Fruit fly (Drosophila melanogaster): ENCODE results near the gene CG11854.
A peak's percentile ranks its signal among the peaks of the same experiment; 100 is the strongest.

Gene CG11854

dm6 chr3R:25194723-25195577, 46.9 kb upstream of the CG11854 start, which contains the start of gene CG13653:
TSS of gene CG13653 (plus strand) at chr3R:25195527.
- TF ChIP-seq CG9817 (tag; optimal IDR thresholded peaks at IDR 0.05) (no peak), CG11695 (GFP tag; IDR thresholded peaks at IDR 0.05) (no peak), Ets65A (GFP tag) (peak; percentile 44), sug (tag; optimal IDR thresholded peaks at IDR 0.05) (no peak), dan (GFP tag; IDR thresholded peaks at IDR 0.05) (0 out of 2 replicates have a peak, but pooled peaks have one; percentile 9), CG17912 (GFP tag; optimal IDR thresholded peaks at IDR 0.05) (no peak), CG34422 (GFP tag; IDR thresholded peaks at IDR 0.05) (0 out of 3 replicates have a peak, but pooled peaks have one; percentile 11), pros (GFP tag; optimal IDR thresholded peaks at IDR 0.05) (no peak), grau (tag; optimal IDR thresholded peaks at IDR 0.05) (no peak), CG17359 (tag; optimal IDR thresholded peaks at IDR 0.05) (no peak), CG8290 (GFP tag; optimal IDR thresholded peaks at IDR 0.05) (no peak), CG8290 (tag; optimal IDR thresholded peaks at IDR 0.05) (no peak), CG9609 (GFP tag; optimal IDR thresholded peaks at IDR 0.05) (no peak), CG7271 (tag; optimal IDR thresholded peaks at IDR 0.05) (peak; percentile 25), jigr1 (GFP tag; IDR thresholded peaks at IDR 0.05) (no peak), mirr (GFP tag; optimal IDR thresholded peaks at IDR 0.05) (no peak), CG14014 (GFP tag; IDR thresholded peaks at IDR 0.05) (no peak), aop (GFP tag; IDR thresholded peaks at IDR 0.05) (no peak), Mad (GFP tag; optimal IDR thresholded peaks at IDR 0.05) (no peak), Optix (GFP tag; IDR thresholded peaks at IDR 0.05) (no peak), knrl (GFP tag; IDR thresholded peaks at IDR 0.05; ENCODE audit: partially characterized antibody) (no peak), CG3163 (GFP tag; optimal IDR thresholded peaks at IDR 0.05) (no peak), CG4424 (GFP tag; optimal IDR thresholded peaks at IDR 0.05) (no peak), CG10979 (tag; optimal IDR thresholded peaks at IDR 0.05) (no peak), CG13287 (GFP tag; IDR thresholded peaks at IDR 0.05; ENCODE audit: partially characterized antibody) (no peak), h (optimal IDR thresholded peaks at IDR 0.05) (no peak), tll (GFP tag; optimal IDR thresholded peaks at IDR 0.05) (peak in 1 of 2 experiments; percentile 91), CTCF (GFP tag; optimal IDR thresholded peaks at IDR 0.05) (peak; percentile 79), bcd (GFP tag; optimal IDR thresholded peaks at IDR 0.05) (no peak), crp (GFP tag; optimal IDR thresholded peaks at IDR 0.05) (no peak), TFAM (GFP tag; optimal IDR thresholded peaks at IDR 0.05) (no peak), Hey (tag; optimal IDR thresholded peaks at IDR 0.05) (no peak), Nf-YC (tag; optimal IDR thresholded peaks at IDR 0.05) (no peak), chif (GFP tag; optimal IDR thresholded peaks at IDR 0.05) (no peak), sim (GFP tag; IDR thresholded peaks at IDR 0.05) (no peak), zen (tag; optimal IDR thresholded peaks at IDR 0.05) (peak; percentile 84), hth (optimal IDR thresholded peaks at IDR 0.05) (no peak), CG12659 (GFP tag; optimal IDR thresholded peaks at IDR 0.05) (no peak), Xrp1 (GFP tag; IDR thresholded peaks at IDR 0.05) (no peak), CG10366 (GFP tag; IDR thresholded peaks at IDR 0.05) (no peak), pita (GFP tag; optimal IDR thresholded peaks at IDR 0.05) (no peak), cad (GFP tag; optimal IDR thresholded peaks at IDR 0.05) (peak; percentile 88), CG6654 (GFP tag; optimal IDR thresholded peaks at IDR 0.05) (no peak), dm (GFP tag; optimal IDR thresholded peaks at IDR 0.05) (no peak), CG1603 (tag; optimal IDR thresholded peaks at IDR 0.05) (no peak), wdn (GFP tag; IDR thresholded peaks at IDR 0.05) (no peak), Bdp1 (GFP tag; optimal IDR thresholded peaks at IDR 0.05) (no peak), CG6175 (GFP tag; IDR thresholded peaks at IDR 0.05) (no peak), CG1832 (GFP tag; optimal IDR thresholded peaks at IDR 0.05) (no peak)
